ENCODE assay signal across 8 worm cellular contexts in genomic region chrIII:11343041-11343440, ce11.
A peak's percentile ranks its signal among the peaks of the same experiment; 100 is the strongest.
TF ChIP-seq lines count a peak whose summit lies in the region.

T28D6.6 (minus strand) TSS chrIII:11343108.
pen-2 (plus strand) TSS chrIII:11343322.

TF ChIP-seq in whole organism, L1 larva, 84 proteins besides CTCF, POLR2A, EP300 and RAD21 (continues in another document):
- peak; percentile 20 for TF ChIP-seq unc-86 (tag; optimal IDR thresholded peaks at IDR 0.05; lab: Kevin White, UChicago)
- TF ChIP-seq aly-2 (tag; optimal IDR thresholded peaks at IDR 0.05; lab: Kevin White, UChicago) = no peak
- peak; percentile 13 for TF ChIP-seq swsn-7 (tag; optimal IDR thresholded peaks at IDR 0.05; lab: Kevin White, UChicago)
- TF ChIP-seq lin-39 (tag; optimal IDR thresholded peaks at IDR 0.05; lab: Kevin White, UChicago) = peak; percentile 16
- TF ChIP-seq hpl-2 (GFP tag; optimal IDR thresholded peaks at IDR 0.05; lab: Kevin White, UChicago) = no peak
- TF ChIP-seq dpl-1 (GFP tag; optimal IDR thresholded peaks at IDR 0.05; lab: Kevin White, UChicago) = peak; percentile 37 to 60 (median 54)
- TF ChIP-seq xbp-1 (tag; optimal IDR thresholded peaks at IDR 0.05; lab: Kevin White, UChicago) = peak; percentile 30
- peak; percentile 37 for TF ChIP-seq tbx-2 (tag; optimal IDR thresholded peaks at IDR 0.05; lab: Kevin White, UChicago)
- TF ChIP-seq nhr-19 (GFP tag; conservative IDR thresholded peaks at IDR 0.05; lab: Robert Waterston, UW) = no peak
- peak; percentile 53 for TF ChIP-seq snu-23 (GFP tag; optimal IDR thresholded peaks at IDR 0.05; lab: Kevin White, UChicago)
- peak; percentile 2 for TF ChIP-seq C16A3.4 (tag; optimal IDR thresholded peaks at IDR 0.05; lab: Kevin White, UChicago)

TF ChIP-seq in whole organism, L2 larva, 48 proteins besides CTCF, POLR2A, EP300 and RAD21 (continues in another document):
- no peak for TF ChIP-seq crh-2 (tag; optimal IDR thresholded peaks at IDR 0.05; lab: Kevin White, UChicago)
- TF ChIP-seq nhr-11 (tag; optimal IDR thresholded peaks at IDR 0.05; lab: Kevin White, UChicago) = no peak
- peak; percentile 27 for TF ChIP-seq gmeb-1 (tag; optimal IDR thresholded peaks at IDR 0.05; lab: Kevin White, UChicago)
- TF ChIP-seq ceh-82 (tag; optimal IDR thresholded peaks at IDR 0.05; lab: Kevin White, UChicago) = no peak
- TF ChIP-seq snpc-4 (tag; optimal IDR thresholded peaks at IDR 0.05; lab: Kevin White, UChicago) = no peak
- TF ChIP-seq F13H6.1 (tag; optimal IDR thresholded peaks at IDR 0.05; lab: Kevin White, UChicago) = peak; percentile 19
- peak; percentile 41 to 45 for TF ChIP-seq lsy-2 (tag; optimal IDR thresholded peaks at IDR 0.05; lab: Kevin White, UChicago)
- no peak for TF ChIP-seq alr-1 (tag; optimal IDR thresholded peaks at IDR 0.05; lab: Kevin White, UChicago)
- TF ChIP-seq nhr-10 (tag; optimal IDR thresholded peaks at IDR 0.05; lab: Kevin White, UChicago) = no peak
- TF ChIP-seq egl-27 (tag; optimal IDR thresholded peaks at IDR 0.05; lab: Kevin White, UChicago) = no peak
- TF ChIP-seq C34F6.9 (tag; optimal IDR thresholded peaks at IDR 0.05; lab: Kevin White, UChicago) = peak; percentile 41
- no peak for TF ChIP-seq elt-1 (tag; optimal IDR thresholded peaks at IDR 0.05; lab: Kevin White, UChicago)

TF ChIP-seq in whole organism, L3 larva, 47 proteins besides CTCF, POLR2A, EP300 and RAD21 (continues in another document):
- TF ChIP-seq nhr-28 (tag; optimal IDR thresholded peaks at IDR 0.05; lab: Kevin White, UChicago) = no peak
- TF ChIP-seq elt-2 (tag; optimal IDR thresholded peaks at IDR 0.05; lab: Kevin White, UChicago) = no peak
- TF ChIP-seq lin-39 (tag; optimal IDR thresholded peaks at IDR 0.05; lab: Kevin White, UChicago) = peak; percentile 10
- peak; percentile 35 for TF ChIP-seq hmg-11 (tag; optimal IDR thresholded peaks at IDR 0.05; lab: Kevin White, UChicago)
- peak; percentile 35 for TF ChIP-seq pha-4 (tag; optimal IDR thresholded peaks at IDR 0.05; lab: Kevin White, UChicago)
- TF ChIP-seq unc-39 (tag; optimal IDR thresholded peaks at IDR 0.05; lab: Kevin White, UChicago) = no peak
- TF ChIP-seq elt-1 (tag; optimal IDR thresholded peaks at IDR 0.05; lab: Kevin White, UChicago) = no peak
- TF ChIP-seq nhr-11 (tag; optimal IDR thresholded peaks at IDR 0.05; lab: Kevin White, UChicago) = no peak
- TF ChIP-seq nfya-1 (tag; optimal IDR thresholded peaks at IDR 0.05; lab: Kevin White, UChicago; ENCODE audit: insufficient read depth) = peak; percentile 35
- TF ChIP-seq fkh-10 (GFP tag; optimal IDR thresholded peaks at IDR 0.05; lab: Kevin White, UChicago) = no peak
- TF ChIP-seq ZK546.5 (tag; optimal IDR thresholded peaks at IDR 0.05; lab: Kevin White, UChicago) = no peak
- no peak for TF ChIP-seq eor-1 (tag; optimal IDR thresholded peaks at IDR 0.05; lab: Kevin White, UChicago)

TF ChIP-seq in whole organism, L4 larva, 104 proteins besides CTCF, POLR2A, EP300 and RAD21:
- TF ChIP-seq nhr-6 (tag; optimal IDR thresholded peaks at IDR 0.05; lab: Kevin White, UChicago) (no peak), hmg-1.1 (GFP tag; IDR thresholded peaks at IDR 0.05; lab: Robert Waterston, UW) (0 out of 2 replicates have a peak, but pooled peaks have one; percentile 20), lsy-2 (tag; optimal IDR thresholded peaks at IDR 0.05; lab: Kevin White, UChicago) (peak in 1 of 2 experiments; percentile 60), dpl-1 (GFP tag; optimal IDR thresholded peaks at IDR 0.05; lab: Kevin White, UChicago) (peak; percentile 54), mes-2 (tag; optimal IDR thresholded peaks at IDR 0.05; lab: Kevin White, UChicago; ENCODE audit: poor library complexity, severe bottlenecking) (peak; percentile 44), attf-4 (tag; optimal IDR thresholded peaks at IDR 0.05; lab: Kevin White, UChicago) (no peak)

TF ChIP-seq in whole organism, early embryonic, 17 proteins besides CTCF, POLR2A, EP300 and RAD21:
- TF ChIP-seq ama-1 (optimal IDR thresholded peaks at IDR 0.05; lab: Kevin White, UChicago) (no peak), scrt-1 (GFP tag; IDR thresholded peaks at IDR 0.05; lab: Robert Waterston, UW) (no peak), flt-1 (GFP tag; IDR thresholded peaks at IDR 0.05; lab: Robert Waterston, UW) (no peak), F13C5.2 (tag; optimal IDR thresholded peaks at IDR 0.05; lab: Kevin White, UChicago) (peak; percentile 48)
TF ChIP-seq in whole organism, early embryonic: peak in this region for 1.

TF ChIP-seq in whole organism, late embryonic, 69 proteins besides CTCF, POLR2A, EP300 and RAD21:
- TF ChIP-seq ceh-14 (tag; optimal IDR thresholded peaks at IDR 0.05; lab: Kevin White, UChicago) (no peak), hlh-13 (GFP tag; optimal IDR thresholded peaks at IDR 0.05; lab: Kevin White, UChicago) (no peak), nhr-232 (tag; optimal IDR thresholded peaks at IDR 0.05; lab: Kevin White, UChicago) (no peak), unc-42 (tag; optimal IDR thresholded peaks at IDR 0.05; lab: Kevin White, UChicago) (peak; percentile 46)

TF ChIP-seq in whole organism, mixed stage, embryonic, 35 proteins besides CTCF, POLR2A, EP300 and RAD21:
- TF ChIP-seq unc-39 (tag; optimal IDR thresholded peaks at IDR 0.05; lab: Kevin White, UChicago) (no peak), hlh-1 (tag; optimal IDR thresholded peaks at IDR 0.05; lab: Kevin White, UChicago) (no peak), ces-1 (GFP tag; optimal IDR thresholded peaks at IDR 0.05; lab: Kevin White, UChicago) (peak; percentile 74), flh-1 (GFP tag; optimal IDR thresholded peaks at IDR 0.05; lab: Kevin White, UChicago) (no peak), unc-120 (tag; optimal IDR thresholded peaks at IDR 0.05; lab: Kevin White, UChicago; ENCODE audit: poor library complexity, severe bottlenecking) (peak; percentile 31)

TF ChIP-seq in whole organism, young adult, 124 proteins besides CTCF, POLR2A, EP300 and RAD21:
- TF ChIP-seq nhr-90 (tag; optimal IDR thresholded peaks at IDR 0.05; lab: Kevin White, UChicago) (no peak), T26A5.8 (tag; optimal IDR thresholded peaks at IDR 0.05; lab: Kevin White, UChicago) (no peak), unc-62 (GFP tag; optimal IDR thresholded peaks at IDR 0.05; lab: Kevin White, UChicago) (no peak), nhr-80 (tag; optimal IDR thresholded peaks at IDR 0.05; lab: Kevin White, UChicago) (no peak), F33H1.4 (GFP tag; IDR thresholded peaks at IDR 0.05; lab: Robert Waterston, UW) (peak; percentile 36; the same call in 1 of the 2 replicates), ccch-3 (GFP tag; optimal IDR thresholded peaks at IDR 0.05; lab: Kevin White, UChicago) (no peak), lsl-1 (GFP tag; optimal IDR thresholded peaks at IDR 0.05; lab: Kevin White, UChicago) (peak; percentile 23), attf-6 (GFP tag; IDR thresholded peaks at IDR 0.05; lab: Robert Waterston, UW) (no peak), cebp-2 (GFP tag; IDR thresholded peaks at IDR 0.05; lab: Robert Waterston, UW) (no peak), nhr-27 (tag; optimal IDR thresholded peaks at IDR 0.05; lab: Kevin White, UChicago) (no peak), egl-44 (GFP tag; IDR thresholded peaks at IDR 0.05; lab: Robert Waterston, UW) (no peak), sea-2 (GFP tag; IDR thresholded peaks at IDR 0.05; lab: Robert Waterston, UW) (no peak), F10E7.11 (tag; optimal IDR thresholded peaks at IDR 0.05; lab: Kevin White, UChicago) (no peak), lin-54 (GFP tag; optimal IDR thresholded peaks at IDR 0.05; lab: Kevin White, UChicago) (no peak), ama-1 (optimal IDR thresholded peaks at IDR 0.05; lab: Kevin White, UChicago) (no peak), ama-1 (GFP tag; optimal IDR thresholded peaks at IDR 0.05; lab: Kevin White, UChicago) (no peak), madf-10 (tag; optimal IDR thresholded peaks at IDR 0.05; lab: Kevin White, UChicago) (no peak), pbrm-1 (GFP tag; IDR thresholded peaks at IDR 0.05; lab: Robert Waterston, UW) (no peak), chd-7 (tag; optimal IDR thresholded peaks at IDR 0.05; lab: Kevin White, UChicago) (no peak), hlh-26 (GFP tag; conservative IDR thresholded peaks at IDR 0.05; lab: Robert Waterston, UW) (no peak), sptf-2 (GFP tag; optimal IDR thresholded peaks at IDR 0.05; lab: Kevin White, UChicago) (no peak), nfyb-1 (GFP tag; IDR thresholded peaks at IDR 0.05; lab: Robert Waterston, UW) (no peak), somi-1 (GFP tag; optimal IDR thresholded peaks at IDR 0.05; lab: Kevin White, UChicago) (no peak), Y79H2A.3 (GFP tag; conservative IDR thresholded peaks at IDR 0.05; lab: Robert Waterston, UW) (no peak), ekl-4 (GFP tag; IDR thresholded peaks at IDR 0.05; lab: Robert Waterston, UW) (0 out of 2 replicates have a peak, but pooled peaks have one; percentile 32), madf-6 (GFP tag; IDR thresholded peaks at IDR 0.05; lab: Robert Waterston, UW) (0 out of 2 replicates have a peak, but pooled peaks have one; percentile 17), sdz-38 (tag; optimal IDR thresholded peaks at IDR 0.05; lab: Kevin White, UChicago) (no peak), dpl-1 (GFP tag; optimal IDR thresholded peaks at IDR 0.05; lab: Kevin White, UChicago) (no peak), let-607 (tag; optimal IDR thresholded peaks at IDR 0.05; lab: Kevin White, UChicago) (no peak), athp-1 (tag; optimal IDR thresholded peaks at IDR 0.05; lab: Kevin White, UChicago) (no peak)
TF ChIP-seq in whole organism, young adult: peak in this region for 4.
